Worm (Caenorhabditis elegans) whole organism, young adult: Measurements from ENCODE around the gene fem-3.

Experiments used
- ama-1 ChIP-seq, 3 experiments: fragments of 150-350 bp in 1 of 3; sonication (generic microtip) in 2 of 3; optimal IDR thresholded peaks; 2 replicates each; lab custom pipeline; 2014 to 2018; ENCODE audit warnings: missing biosample characterization in 2 of 3, missing genetic modification characterization in 2 of 3, missing genetic modification reagents in 2 of 3
- sptf-2 ChIP-seq: fragments of 200-800 bp; sonication (Bioruptor generic); optimal IDR thresholded peaks from 2 replicates; lab custom pipeline; 2018; ENCODE audit warnings: mild to moderate bottlenecking, missing genetic modification characterization, missing compliant biosample characterization

ce11 chrIV:9107464-9107863, 2.7 kb downstream of the fem-3 start:
- TF ChIP-seq ama-1 (optimal IDR thresholded peaks at IDR 0.05; lab: Kevin White, UChicago) (no peak), ama-1 (GFP tag; optimal IDR thresholded peaks at IDR 0.05; lab: Kevin White, UChicago) (no peak), sptf-2 (GFP tag; lab: Kevin White, UChicago) (no peak)
